Worm (Caenorhabditis elegans) whole organism, midembryonic: ENCODE measurements around the gene T19D2.13.

Experiments used
- cog-1 ChIP-seq: sonication (generic microtip); optimal IDR thresholded peaks from 2 replicates; lab custom pipeline; 2016; ENCODE audit warnings: missing genetic modification characterization, missing compliant biosample characterization
- med-1 ChIP-seq: sonication (generic microtip); optimal IDR thresholded peaks from 2 replicates; lab custom pipeline; 2017; ENCODE audit warnings: missing genetic modification characterization, mild to moderate bottlenecking, missing compliant biosample characterization, antibody characterized with exemption, missing genetic modification reagents; ENCODE audit not compliant: insufficient read depth

ce11 chrX:3990941-3991340 is 48.8 kb upstream of the T19D2.13 start:
- TF ChIP-seq med-1 (GFP tag; lab: Kevin White, UChicago) (no peak), cog-1 (tag; lab: Kevin White, UChicago) (no peak)
